Worm (Caenorhabditis elegans): Measurements from ENCODE around the gene nhr-26.

DNA sequence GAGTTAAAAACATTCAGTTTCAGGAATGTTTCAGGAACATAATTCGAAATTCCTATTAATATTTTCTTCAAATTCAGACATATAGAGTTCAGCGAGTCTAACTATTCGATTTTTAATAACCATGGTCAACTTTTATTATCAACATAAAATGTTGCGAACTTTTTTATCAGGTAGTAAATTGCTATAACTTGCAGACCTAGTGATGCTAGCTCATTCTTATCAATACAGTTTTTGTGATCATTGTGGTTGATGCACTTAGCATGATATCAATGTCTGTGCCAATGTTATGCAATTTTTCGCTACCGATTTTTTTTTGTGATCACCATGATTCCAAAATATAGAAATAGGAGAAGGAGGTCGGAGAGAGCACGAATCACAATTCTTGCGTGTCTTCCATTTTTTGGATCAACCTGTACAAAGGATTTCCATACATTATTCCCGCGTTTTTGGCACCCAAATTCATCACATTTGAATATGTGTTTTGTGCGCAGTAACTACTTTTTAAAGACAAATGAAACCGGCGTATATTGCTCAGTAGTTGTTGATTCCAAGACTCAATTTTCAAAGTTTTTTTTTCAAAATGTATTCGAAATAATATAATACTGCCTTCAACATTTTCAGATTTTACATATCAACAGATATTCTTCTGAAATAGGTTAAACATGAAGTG lies 31.1 kb upstream of the nhr-26 start, which contains the start of gene pgp-12:
- no peak for TF ChIP-seq cog-1 (tag; optimal IDR thresholded peaks at IDR 0.05)
- TF ChIP-seq ref-1 (GFP tag; conservative IDR thresholded peaks at IDR 0.05): no peak
